Fruit fly (Drosophila melanogaster) whole organism, embryonic: ENCODE results near the gene CG1738.

ENCODE experiments used
- CG10431 ChIP-seq: fragments of 200-800 bp; sonication (Bioruptor generic); optimal IDR thresholded peaks from 3 replicates; lab custom pipeline; 2018; ENCODE audit warnings: missing biosample characterization, mild to moderate bottlenecking, missing genetic modification characterization
- CG11085 ChIP-seq: fragments of 200-800 bp; sonication (Bioruptor generic); IDR thresholded peaks from 2 replicates; pipeline ENCODE4 v1.3.6; 2022; ENCODE audit warnings: missing biosample characterization, missing genetic modification characterization
- CG11560 ChIP-seq: fragments of 200-800 bp; sonication (Bioruptor generic); IDR thresholded peaks from 3 replicates; pipeline ENCODE4 v1.3.6; 2022; ENCODE audit warnings: missing biosample characterization, missing genetic modification characterization
- CG11723 ChIP-seq: fragments of 200-800 bp; sonication (Bioruptor generic); optimal IDR thresholded peaks from 2 replicates; lab custom pipeline; 2017; ENCODE audit warnings: missing biosample characterization, mild to moderate bottlenecking, missing genetic modification characterization
- CG12744 ChIP-seq: fragments of 200-800 bp; sonication (Bioruptor generic); optimal IDR thresholded peaks from 2 replicates; lab custom pipeline; 2016; ENCODE audit warnings: missing biosample characterization, missing genetic modification characterization
- CG14710 ChIP-seq: fragments of 200-800 bp; sonication (Bioruptor generic); optimal IDR thresholded peaks from 3 replicates; lab custom pipeline; 2019; ENCODE audit warnings: missing biosample characterization, mild to moderate bottlenecking, missing genetic modification characterization, moderate library complexity
- CG15601 ChIP-seq: fragments of 200-800 bp; sonication (Bioruptor generic); optimal IDR thresholded peaks from 3 replicates; lab custom pipeline; 2019; ENCODE audit warnings: missing biosample characterization, mild to moderate bottlenecking, missing genetic modification characterization, moderate library complexity
- CG17912 ChIP-seq: fragments of 200-800 bp; sonication (Bioruptor generic); optimal IDR thresholded peaks from 2 replicates; lab custom pipeline; 2018; ENCODE audit warnings: missing biosample characterization, mild to moderate bottlenecking, missing genetic modification characterization
- CG18619 ChIP-seq: fragments of 200-800 bp; sonication (Bioruptor generic); optimal IDR thresholded peaks from 3 replicates; lab custom pipeline; 2017; ENCODE audit warnings: missing biosample characterization, mild to moderate bottlenecking, missing genetic modification characterization
- CG2199 ChIP-seq: fragments of 200-800 bp; sonication (Bioruptor generic); IDR thresholded peaks from 3 replicates; pipeline ENCODE4 v1.3.6; 2022; ENCODE audit warnings: missing biosample characterization, missing genetic modification characterization
- CG30020 ChIP-seq: fragments of 200-800 bp; optimal IDR thresholded peaks from 2 replicates; lab custom pipeline; 2019; ENCODE audit warnings: missing biosample characterization, mild to moderate bottlenecking, missing genetic modification characterization, moderate library complexity
- CG31388 ChIP-seq: fragments of 200-800 bp; sonication (Bioruptor generic); optimal IDR thresholded peaks from 2 replicates; lab custom pipeline; 2016; ENCODE audit warnings: missing biosample characterization, missing genetic modification characterization
- CG33557 ChIP-seq: fragments of 200-800 bp; sonication (Bioruptor generic); optimal IDR thresholded peaks from 2 replicates; lab custom pipeline; 2019; ENCODE audit warnings: missing biosample characterization, mild to moderate bottlenecking, missing genetic modification characterization, moderate library complexity
- CG42726 ChIP-seq: fragments of 200-800 bp; sonication (Bioruptor generic); IDR thresholded peaks from 2 replicates; pipeline ENCODE4 v1.3.6; 2022; ENCODE audit warnings: missing biosample characterization, missing genetic modification characterization; ENCODE audit not compliant: partially characterized antibody
- CG4282 ChIP-seq: fragments of 200-800 bp; sonication (Bioruptor generic); optimal IDR thresholded peaks from 2 replicates; lab custom pipeline; 2016; ENCODE audit warnings: missing biosample characterization, missing genetic modification characterization
- CG4424 ChIP-seq: fragments of 200-800 bp; sonication (Bioruptor generic); optimal IDR thresholded peaks from 3 replicates; lab custom pipeline; 2016; ENCODE audit warnings: missing biosample characterization, missing genetic modification characterization
- CG5245 ChIP-seq: fragments of 200-800 bp; sonication (Bioruptor generic); optimal IDR thresholded peaks from 3 replicates; lab custom pipeline; 2016; ENCODE audit warnings: missing biosample characterization, missing genetic modification characterization
- CG6175 ChIP-seq: fragments of 200-800 bp; sonication (Bioruptor generic); IDR thresholded peaks from 3 replicates; pipeline ENCODE4 v1.3.6; 2022; ENCODE audit warnings: missing biosample characterization, missing genetic modification characterization
- CG6689 ChIP-seq: fragments of 200-800 bp; sonication (Bioruptor generic); IDR thresholded peaks from 2 replicates; pipeline ENCODE4 v1.3.6; 2022; ENCODE audit warnings: missing biosample characterization, missing genetic modification characterization
- CG7745 ChIP-seq: fragments of 200-800 bp; sonication (Bioruptor generic); optimal IDR thresholded peaks from 2 replicates; lab custom pipeline; 2018; ENCODE audit warnings: missing biosample characterization, mild to moderate bottlenecking, missing genetic modification characterization, moderate library complexity
- CG9797 ChIP-seq: fragments of 200-800 bp; sonication (Bioruptor generic); optimal IDR thresholded peaks from 3 replicates; lab custom pipeline; 2018; ENCODE audit warnings: missing biosample characterization, mild to moderate bottlenecking, missing genetic modification characterization
- CG9817 ChIP-seq: fragments of 200-800 bp; sonication (Bioruptor generic); optimal IDR thresholded peaks from 2 replicates; lab custom pipeline; 2018; ENCODE audit warnings: missing biosample characterization, mild to moderate bottlenecking, missing genetic modification characterization, moderate library complexity
- Dad ChIP-seq: fragments of 200-800 bp; sonication (Bioruptor generic); optimal IDR thresholded peaks from 3 replicates; lab custom pipeline; 2016; ENCODE audit warnings: missing biosample characterization, missing genetic modification characterization
- Dll ChIP-seq: fragments of 200-800 bp; sonication (Bioruptor generic); IDR thresholded peaks from 4 replicates; pipeline ENCODE4 v1.3.6; 2022; ENCODE audit warnings: missing biosample characterization, missing genetic modification characterization; ENCODE audit not compliant: partially characterized antibody
- Elba2 ChIP-seq: fragments of 200-800 bp; sonication (Bioruptor generic); optimal IDR thresholded peaks from 3 replicates; lab custom pipeline; 2016; ENCODE audit warnings: missing biosample characterization, missing genetic modification characterization
- Ets65A ChIP-seq: fragments of 200-800 bp; sonication (Bioruptor generic); peaks from one replicate; lab custom pipeline; 2016; ENCODE audit warnings: missing biosample characterization, missing genetic modification characterization
- Gug ChIP-seq: fragments of 200-800 bp; sonication (Bioruptor generic); IDR thresholded peaks from 4 replicates; pipeline ENCODE4 v1.3.6; 2022; ENCODE audit warnings: missing biosample characterization, missing genetic modification characterization
- HHEX ChIP-seq: fragments of 200-800 bp; sonication (Bioruptor generic); optimal IDR thresholded peaks from 3 replicates; lab custom pipeline; 2017; ENCODE audit warnings: missing biosample characterization, mild to moderate bottlenecking, missing genetic modification characterization, missing genetic modification reagents
- HLH3B ChIP-seq: fragments of 200-800 bp; sonication (Bioruptor generic); IDR thresholded peaks from 2 replicates; pipeline ENCODE4 v1.3.6; 2022; ENCODE audit warnings: missing biosample characterization, missing genetic modification characterization
- HLH54F ChIP-seq: fragments of 200-800 bp; sonication (Bioruptor generic); optimal IDR thresholded peaks from 3 replicates; lab custom pipeline; 2016; ENCODE audit warnings: missing biosample characterization, missing genetic modification characterization
- HmgZ ChIP-seq: fragments of 200-800 bp; sonication (Bioruptor generic); optimal IDR thresholded peaks from 2 replicates; lab custom pipeline; 2018; ENCODE audit warnings: missing biosample characterization, mild to moderate bottlenecking, missing genetic modification characterization
- Hr78 ChIP-seq, 2 experiments: fragments of 200-800 bp in 1 of 2; fragments of >200 bp in 1 of 2; sonication (Bioruptor generic) in 1 of 2; optimal IDR thresholded peaks; 2 replicates each; lab custom pipeline; 2017 to 2019; ENCODE audit warnings: missing biosample characterization in 2 of 2, missing genetic modification characterization in 2 of 2, mild to moderate bottlenecking in 1 of 2, moderate library complexity in 1 of 2
- Hsf ChIP-seq: fragments of 200-800 bp; sonication (Bioruptor generic); optimal IDR thresholded peaks from 3 replicates; lab custom pipeline; 2016; ENCODE audit warnings: missing biosample characterization, missing genetic modification characterization
- Ptx1 ChIP-seq: fragments of 200-800 bp; sonication (Bioruptor generic); IDR thresholded peaks from 2 replicates; pipeline ENCODE4 v1.3.6; 2022; ENCODE audit warnings: missing biosample characterization, missing genetic modification characterization
- Ravus ChIP-seq: fragments of 200-800 bp; sonication (Bioruptor generic); IDR thresholded peaks from 2 replicates; pipeline ENCODE4 v1.3.6; 2022; ENCODE audit warnings: missing biosample characterization, missing genetic modification characterization
- Sry-δ ChIP-seq: fragments of 200-800 bp; sonication (Bioruptor generic); optimal IDR thresholded peaks from 2 replicates; lab custom pipeline; 2016; ENCODE audit warnings: missing biosample characterization, missing genetic modification characterization
- Stat92E ChIP-seq, 3 experiments: fragments of >200 bp in 2 of 3; fragments of 200-800 bp in 1 of 3; sonication (Bioruptor generic) in 1 of 3; optimal IDR thresholded peaks; 2 replicates each; lab custom pipeline; 2017 to 2019; ENCODE audit warnings: missing biosample characterization in 3 of 3, missing genetic modification characterization in 3 of 3, mild to moderate bottlenecking in 1 of 3, moderate library complexity in 1 of 3
- ash1 ChIP-seq: fragments of 200-800 bp; sonication (Bioruptor generic); optimal IDR thresholded peaks from 2 replicates; lab custom pipeline; 2018; ENCODE audit warnings: missing biosample characterization, mild to moderate bottlenecking, missing genetic modification characterization
- ato ChIP-seq: fragments of 200-800 bp; sonication (Bioruptor generic); IDR thresholded peaks from 2 replicates; pipeline ENCODE4 v1.3.6; 2022; ENCODE audit warnings: missing biosample characterization, missing genetic modification characterization; ENCODE audit not compliant: partially characterized antibody
- bigmax ChIP-seq: fragments of 200-800 bp; sonication (Bioruptor generic); optimal IDR thresholded peaks from 2 replicates; lab custom pipeline; 2018; ENCODE audit warnings: missing biosample characterization, mild to moderate bottlenecking, missing genetic modification characterization
- dimm ChIP-seq: fragments of 200-800 bp; sonication (Bioruptor generic); IDR thresholded peaks from 2 replicates; pipeline ENCODE4 v1.3.6; 2022; ENCODE audit warnings: missing biosample characterization, missing genetic modification characterization
- gsb ChIP-seq: fragments of 200-800 bp; sonication (Bioruptor generic); IDR thresholded peaks from 2 replicates; pipeline ENCODE4 v1.3.6; 2022; ENCODE audit warnings: missing biosample characterization, missing genetic modification characterization
- mld ChIP-seq: fragments of 200-800 bp; sonication (Bioruptor generic); IDR thresholded peaks from 3 replicates; pipeline ENCODE4 v1.3.6; 2022; ENCODE audit warnings: missing biosample characterization, missing genetic modification characterization; ENCODE audit not compliant: partially characterized antibody
- oc ChIP-seq: fragments of 200-800 bp; sonication (Bioruptor generic); optimal IDR thresholded peaks from 2 replicates; lab custom pipeline; 2018; ENCODE audit warnings: missing biosample characterization, mild to moderate bottlenecking, missing genetic modification characterization, moderate library complexity
- org-1 ChIP-seq: fragments of 200-800 bp; sonication (Bioruptor generic); optimal IDR thresholded peaks from 2 replicates; lab custom pipeline; 2017; ENCODE audit warnings: missing biosample characterization, missing genetic modification characterization
- repo ChIP-seq: fragments of 200-800 bp; sonication (Bioruptor generic); optimal IDR thresholded peaks from 2 replicates; lab custom pipeline; 2016; ENCODE audit warnings: missing biosample characterization, missing genetic modification characterization
- rib ChIP-seq: fragments of 200-800 bp; sonication (Bioruptor generic); IDR thresholded peaks from 2 replicates; pipeline ENCODE4 v1.3.6; 2022; ENCODE audit warnings: missing biosample characterization, missing genetic modification characterization
- sna ChIP-seq: fragments of 200-800 bp; sonication (Bioruptor generic); IDR thresholded peaks from 2 replicates; pipeline ENCODE4 v1.3.6; 2022; ENCODE audit warnings: missing biosample characterization, missing genetic modification characterization; ENCODE audit not compliant: partially characterized antibody
- vnd ChIP-seq: fragments of 200-800 bp; sonication (Bioruptor generic); IDR thresholded peaks from 3 replicates; pipeline ENCODE4 v1.3.6; 2022; ENCODE audit warnings: missing biosample characterization, missing genetic modification characterization; ENCODE audit not compliant: partially characterized antibody
- vvl ChIP-seq: fragments of 200-800 bp; sonication (Bioruptor generic); IDR thresholded peaks from 2 replicates; pipeline ENCODE4 v1.3.6; 2022; ENCODE audit warnings: missing biosample characterization, missing genetic modification characterization
- z ChIP-seq: fragments of 200-800 bp; sonication (Bioruptor generic); IDR thresholded peaks from 3 replicates; pipeline ENCODE4 v1.3.6; 2022; ENCODE audit warnings: missing biosample characterization, missing genetic modification characterization

The CG1738 gene

DNA sequence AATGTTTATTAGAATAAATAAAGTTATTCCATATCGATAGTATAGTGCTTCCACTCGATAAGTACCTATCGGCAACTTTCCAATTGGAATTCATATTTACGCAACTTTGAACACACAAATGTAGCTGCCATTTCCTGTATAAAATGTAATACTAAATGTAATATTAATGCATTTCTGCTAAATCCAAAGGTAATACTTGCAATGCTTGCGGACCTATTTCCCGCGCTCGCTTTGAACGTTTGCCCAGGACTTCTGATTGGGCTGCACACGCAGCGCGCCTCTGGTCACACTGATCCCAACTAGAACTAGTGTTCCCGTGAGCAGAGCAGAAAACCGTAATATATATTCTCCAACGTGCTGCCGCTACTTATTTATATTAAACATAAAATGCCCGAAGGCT, 20.5 kb downstream of the CG1738 start, which contains the start of gene dlg1 (continued):
- no peak for TF ChIP-seq Hsf
- peak; percentile 93 for TF ChIP-seq CG11560 (tag; lab: Robert Waterston, UW)
- no peak for TF ChIP-seq CG6689 (GFP tag; lab: Robert Waterston, UW)
- TF ChIP-seq CG5245 (GFP tag; lab: Kevin White, UChicago), result no peak
- TF ChIP-seq bigmax (GFP tag; lab: Kevin White, UChicago), result peak; percentile 53
- TF ChIP-seq oc (tag; lab: Kevin White, UChicago), result no peak
- no peak for TF ChIP-seq rib (GFP tag; lab: Robert Waterston, UW)
- no peak for TF ChIP-seq CG18619
- no peak for TF ChIP-seq HHEX (GFP tag; lab: Kevin White, UChicago)
- TF ChIP-seq CG12744 (GFP tag; lab: Kevin White, UChicago), result no peak
- TF ChIP-seq HmgZ (tag; lab: Kevin White, UChicago), result peak; percentile 14
- TF ChIP-seq CG15601 (tag; lab: Kevin White, UChicago), result no peak
- no peak for TF ChIP-seq Gug (GFP tag; lab: Robert Waterston, UW)
- no peak for TF ChIP-seq Ets65A (GFP tag; lab: Kevin White, UChicago)
- no peak for TF ChIP-seq z (GFP tag; lab: Robert Waterston, UW)
- no peak for TF ChIP-seq vvl
- TF ChIP-seq Ptx1, result no peak
- TF ChIP-seq Hr78 (GFP tag; optimal IDR thresholded peaks at IDR 0.05; lab: Kevin White, UChicago), result no peak
- no peak for TF ChIP-seq dimm
- no peak for TF ChIP-seq CG6175 (GFP tag; lab: Robert Waterston, UW)
- no peak for TF ChIP-seq repo
- peak; percentile 82 for TF ChIP-seq Dll
- peak; percentile 34; the same call in 1 of the 2 replicates for TF ChIP-seq ato
- no peak for TF ChIP-seq CG11723 (GFP tag; lab: Kevin White, UChicago)
- TF ChIP-seq CG42726 (GFP tag; lab: Robert Waterston, UW), result no peak
- no peak for TF ChIP-seq CG2199
- TF ChIP-seq CG4282 (GFP tag; lab: Kevin White, UChicago), result no peak
- TF ChIP-seq mld (GFP tag; lab: Robert Waterston, UW), result peak; percentile 50; the same call in 1 of the 3 replicates
- TF ChIP-seq CG9797 (GFP tag; lab: Kevin White, UChicago), result peak; percentile 55
- peak; percentile 63 for TF ChIP-seq Elba2 (GFP tag; lab: Kevin White, UChicago)
- TF ChIP-seq CG4424 (GFP tag; lab: Kevin White, UChicago), result no peak
- TF ChIP-seq gsb (GFP tag; lab: Robert Waterston, UW), result no peak
- TF ChIP-seq Dad, result no peak
- no peak for TF ChIP-seq Ravus (GFP tag; lab: Robert Waterston, UW)
- no peak for TF ChIP-seq CG33557 (GFP tag; lab: Kevin White, UChicago)
- TF ChIP-seq sna (GFP tag; lab: Robert Waterston, UW), result peak; percentile 56
- no peak for TF ChIP-seq Stat92E (GFP tag; optimal IDR thresholded peaks at IDR 0.05; lab: Kevin White, UChicago)
- no peak for TF ChIP-seq CG11085
- no peak for TF ChIP-seq CG31388
- TF ChIP-seq Sry-δ (GFP tag; lab: Kevin White, UChicago), result peak; percentile 35
- TF ChIP-seq HLH54F, result no peak
- TF ChIP-seq CG30020 (tag; lab: Kevin White, UChicago), result peak; percentile 13
- peak; percentile 56; the same call in 2 of the 3 replicates for TF ChIP-seq vnd (GFP tag; lab: Robert Waterston, UW)
- no peak for TF ChIP-seq CG7745 (tag; lab: Kevin White, UChicago)
- no peak for TF ChIP-seq CG10431 (GFP tag; lab: Kevin White, UChicago)
- TF ChIP-seq CG9817 (tag; lab: Kevin White, UChicago), result no peak
- no peak for TF ChIP-seq HLH3B
- no peak for TF ChIP-seq ash1 (GFP tag; lab: Kevin White, UChicago)
- TF ChIP-seq CG17912 (GFP tag; lab: Kevin White, UChicago), result no peak
- peak; percentile 43 for TF ChIP-seq CG14710 (tag; lab: Kevin White, UChicago)
- TF ChIP-seq org-1, result no peak
